Fruit fly (Drosophila melanogaster) whole organism, prepupa: Measurements from ENCODE around the gene CG32987.

Source experiments
- Blimp-1 ChIP-seq: fragments of 200-800 bp; sonication (Bioruptor generic); optimal IDR thresholded peaks from 3 replicates; lab custom pipeline; 2017; ENCODE audit warnings: missing biosample characterization, missing genetic modification characterization, mild to moderate bottlenecking, moderate library complexity, missing genetic modification reagents
- CG10669 ChIP-seq: fragments of 200-800 bp; sonication (Bioruptor generic); optimal IDR thresholded peaks from 3 replicates; lab custom pipeline; 2018; ENCODE audit warnings: missing biosample characterization, mild to moderate bottlenecking, missing genetic modification characterization, moderate library complexity
- CG11294 ChIP-seq: fragments of 200-800 bp; sonication (Bioruptor generic); IDR thresholded peaks from 2 replicates; pipeline ENCODE4 v1.3.6; 2022; ENCODE audit warnings: missing biosample characterization, missing genetic modification characterization
- CG11762 ChIP-seq: fragments of 200-800 bp; sonication (Bioruptor generic); optimal IDR thresholded peaks from 3 replicates; lab custom pipeline; 2016; ENCODE audit warnings: missing biosample characterization, missing genetic modification characterization; ENCODE audit not compliant: insufficient read depth
- CG15336 ChIP-seq: fragments of 200-800 bp; sonication (Bioruptor generic); IDR thresholded peaks from 2 replicates; pipeline ENCODE4 v1.3.6; 2022; ENCODE audit warnings: missing biosample characterization, missing genetic modification characterization
- CG16779 ChIP-seq: fragments of 200-800 bp; sonication (Bioruptor generic); optimal IDR thresholded peaks from 3 replicates; lab custom pipeline; 2017; ENCODE audit warnings: missing biosample characterization, mild to moderate bottlenecking, missing genetic modification characterization
- CG3032 ChIP-seq: fragments of 200-800 bp; optimal IDR thresholded peaks from 2 replicates; lab custom pipeline; 2019; ENCODE audit warnings: missing biosample characterization, mild to moderate bottlenecking, missing genetic modification characterization, moderate library complexity
- CG34406 ChIP-seq: fragments of 200-800 bp; sonication (Bioruptor generic); optimal IDR thresholded peaks from 3 replicates; lab custom pipeline; 2016; ENCODE audit warnings: missing biosample characterization, missing genetic modification characterization
- CG3919 ChIP-seq: fragments of 200-800 bp; sonication (Bioruptor generic); optimal IDR thresholded peaks from 3 replicates; lab custom pipeline; 2016; ENCODE audit warnings: missing biosample characterization, missing genetic modification characterization
- CG4318 ChIP-seq: fragments of 200-800 bp; sonication (Bioruptor generic); optimal IDR thresholded peaks from 3 replicates; lab custom pipeline; 2017; ENCODE audit warnings: missing biosample characterization, mild to moderate bottlenecking, missing genetic modification characterization
- CG6808 ChIP-seq: fragments of 200-800 bp; sonication (Bioruptor generic); optimal IDR thresholded peaks from 3 replicates; lab custom pipeline; 2017; ENCODE audit warnings: missing biosample characterization, missing genetic modification characterization, mild to moderate bottlenecking, moderate library complexity, missing genetic modification reagents
- CG8119 ChIP-seq: fragments of 200-800 bp; sonication (Bioruptor generic); IDR thresholded peaks from 3 replicates; pipeline ENCODE4 v1.3.6; 2022; ENCODE audit warnings: missing biosample characterization, missing genetic modification characterization
- CG8632 ChIP-seq: fragments of 200-800 bp; sonication (Bioruptor generic); optimal IDR thresholded peaks from 3 replicates; lab custom pipeline; 2016; ENCODE audit warnings: missing biosample characterization, missing genetic modification characterization
- CG9139 ChIP-seq: fragments of 200-800 bp; sonication (Bioruptor generic); optimal IDR thresholded peaks from 3 replicates; lab custom pipeline; 2017; ENCODE audit warnings: missing biosample characterization, mild to moderate bottlenecking, missing genetic modification characterization
- Eip75B ChIP-seq: fragments of 200-800 bp; sonication (Bioruptor generic); optimal IDR thresholded peaks from 3 replicates; lab custom pipeline; 2016; ENCODE audit warnings: missing biosample characterization, missing genetic modification characterization
- Eip78C ChIP-seq: fragments of 200-800 bp; sonication (Bioruptor generic); peaks from one replicate; lab custom pipeline; 2016; ENCODE audit warnings: missing biosample characterization, missing genetic modification characterization
- Eip93F ChIP-seq: fragments of 200-800 bp; sonication (Bioruptor generic); optimal IDR thresholded peaks from 2 replicates; lab custom pipeline; 2016; ENCODE audit warnings: missing biosample characterization, mild to moderate bottlenecking, missing genetic modification characterization
- Ets21C ChIP-seq: fragments of 200-800 bp; sonication (Bioruptor generic); optimal IDR thresholded peaks from 3 replicates; lab custom pipeline; 2016; ENCODE audit warnings: missing biosample characterization, missing genetic modification characterization
- Gug ChIP-seq: fragments of 200-800 bp; sonication (Bioruptor generic); IDR thresholded peaks from 2 replicates; pipeline ENCODE4 v1.3.6; 2022; ENCODE audit warnings: missing biosample characterization, missing genetic modification characterization
- Hr38 ChIP-seq: sonication (Bioruptor generic); optimal IDR thresholded peaks from 2 replicates; lab custom pipeline; 2016; ENCODE audit warnings: missing biosample characterization, missing genetic modification characterization
- Hr39 ChIP-seq: fragments of 200-800 bp; sonication (Bioruptor generic); optimal IDR thresholded peaks from 2 replicates; lab custom pipeline; 2016; ENCODE audit warnings: missing biosample characterization, missing genetic modification characterization
- Lpt ChIP-seq: fragments of 200-800 bp; sonication (Bioruptor generic); optimal IDR thresholded peaks from 3 replicates; lab custom pipeline; 2016; ENCODE audit warnings: missing biosample characterization, missing genetic modification characterization
- OdsH ChIP-seq: fragments of 200-800 bp; sonication (Bioruptor generic); optimal IDR thresholded peaks from 3 replicates; lab custom pipeline; 2016; ENCODE audit warnings: missing biosample characterization, missing genetic modification characterization
- Sox102F ChIP-seq: fragments of 200-800 bp; sonication (Bioruptor generic); optimal IDR thresholded peaks from 2 replicates; lab custom pipeline; 2016; ENCODE audit warnings: missing biosample characterization, mild to moderate bottlenecking, missing genetic modification characterization
- Sox14 ChIP-seq: fragments of 200-800 bp; sonication (Bioruptor generic); optimal IDR thresholded peaks from 3 replicates; lab custom pipeline; 2016; ENCODE audit warnings: missing biosample characterization, missing genetic modification characterization
- Sox15 ChIP-seq: fragments of 200-800 bp; sonication (Bioruptor generic); optimal IDR thresholded peaks from 3 replicates; lab custom pipeline; 2016; ENCODE audit warnings: missing biosample characterization, missing genetic modification characterization
- acj6 ChIP-seq: fragments of 200-800 bp; sonication (Bioruptor generic); optimal IDR thresholded peaks from 3 replicates; lab custom pipeline; 2016; ENCODE audit warnings: missing biosample characterization, missing genetic modification characterization
- cyc ChIP-seq: fragments of 200-800 bp; sonication (Bioruptor generic); optimal IDR thresholded peaks from 3 replicates; lab custom pipeline; 2016; ENCODE audit warnings: missing biosample characterization, missing genetic modification characterization
- dac ChIP-seq: fragments of 200-800 bp; sonication (Bioruptor generic); optimal IDR thresholded peaks from 2 replicates; lab custom pipeline; 2017; ENCODE audit warnings: missing biosample characterization, mild to moderate bottlenecking, missing genetic modification characterization
- esn ChIP-seq: fragments of 200-800 bp; sonication (Bioruptor generic); optimal IDR thresholded peaks from 2 replicates; lab custom pipeline; 2016; ENCODE audit warnings: missing biosample characterization, mild to moderate bottlenecking, missing genetic modification characterization, moderate library complexity
- fd59A ChIP-seq: fragments of 200-800 bp; sonication (Bioruptor generic); optimal IDR thresholded peaks from 2 replicates; lab custom pipeline; 2017; ENCODE audit warnings: missing biosample characterization, mild to moderate bottlenecking, missing genetic modification characterization, missing genetic modification reagents
- fd85E ChIP-seq: fragments of 200-800 bp; sonication (Bioruptor generic); optimal IDR thresholded peaks from 3 replicates; lab custom pipeline; 2016; ENCODE audit warnings: missing biosample characterization, missing genetic modification characterization
- lz ChIP-seq: fragments of 200-800 bp; sonication (Bioruptor generic); optimal IDR thresholded peaks from 3 replicates; lab custom pipeline; 2016; ENCODE audit warnings: missing biosample characterization, missing genetic modification characterization
- salr ChIP-seq, 2 experiments: fragments of 200-800 bp; sonication (Bioruptor generic); optimal IDR thresholded peaks; 3 replicates each; lab custom pipeline; 2016 to 2018; ENCODE audit warnings: missing biosample characterization in 2 of 2, missing genetic modification characterization in 2 of 2, mild to moderate bottlenecking in 1 of 2
- spab ChIP-seq: fragments of 200-800 bp; sonication (Bioruptor generic); optimal IDR thresholded peaks from 2 replicates; lab custom pipeline; 2017; ENCODE audit warnings: missing biosample characterization, mild to moderate bottlenecking, missing genetic modification characterization, missing genetic modification reagents
- svp ChIP-seq: fragments of 200-800 bp; sonication (Bioruptor generic); peaks from one replicate; lab custom pipeline; 2016; ENCODE audit warnings: missing biosample characterization, missing genetic modification characterization
- vri ChIP-seq: fragments of 200-800 bp; sonication (Bioruptor generic); optimal IDR thresholded peaks from 3 replicates; lab custom pipeline; 2016; ENCODE audit warnings: missing biosample characterization, mild to moderate bottlenecking, missing genetic modification characterization

CG32987 gene

DNA sequence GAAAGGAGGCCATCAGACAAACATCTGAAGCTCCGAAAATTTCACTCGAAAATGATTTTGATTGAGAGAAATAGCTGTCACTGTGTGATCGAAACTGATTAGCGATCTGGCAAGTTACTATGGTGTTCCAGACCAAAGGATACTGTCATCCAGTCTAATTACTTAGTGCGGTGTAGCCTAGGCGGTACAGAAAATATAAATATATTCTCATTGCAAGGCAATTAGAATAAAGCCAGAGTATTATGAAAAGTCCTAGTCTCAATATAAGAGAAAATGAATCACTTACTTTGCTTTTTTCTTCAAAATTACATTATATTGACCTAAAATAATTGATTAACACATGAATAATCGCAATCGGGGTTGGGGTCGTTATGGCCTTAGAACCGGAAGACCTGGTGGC, 953 bp downstream of the CG32987 start, which contains the start of gene CG32988:
Gene CG32988 (plus strand): TSS at position 301 of the 400 bp plus-strand sequence.
- TF ChIP-seq OdsH (GFP tag; lab: Kevin White, UChicago), result no peak
- no peak for TF ChIP-seq CG8632 (GFP tag; lab: Kevin White, UChicago)

- TF ChIP-seq CG3032 (tag; lab: Kevin White, UChicago) (no peak), Ets21C (GFP tag; lab: Kevin White, UChicago) (no peak), Eip75B (GFP tag; lab: Kevin White, UChicago) (no peak), lz (GFP tag; lab: Kevin White, UChicago) (no peak), spab (GFP tag; lab: Kevin White, UChicago) (no peak), svp (no peak), Eip78C (GFP tag; lab: Kevin White, UChicago) (no peak), fd85E (GFP tag; lab: Kevin White, UChicago) (no peak), OdsH (GFP tag; lab: Kevin White, UChicago) (no peak), Sox102F (no peak), CG8119 (GFP tag; lab: Robert Waterston, UW) (no peak), vri (GFP tag; lab: Kevin White, UChicago) (no peak), CG11762 (GFP tag; lab: Kevin White, UChicago) (no peak)
- TF ChIP-seq, all 60 proteins: peak for 0
Measured at dm6 chr2L:8865550-8865949, 1.9 kb downstream of the CG32987 start, which contains the start of gene CG32983. Gene CG32983, plus strand, starts transcription at chr2L:8865850.

dm6 chr2L:8866467-8866866, 2.9 kb downstream of the CG32987 start, which contains the start of gene CG9483:
Gene CG9483, plus strand, starts transcription at chr2L:8866767.
- TF ChIP-seq CG15336 (GFP tag; lab: Robert Waterston, UW), result no peak

dm6 chr2L:8871677-8872076, 8.1 kb downstream of the CG32987 start:
- TF ChIP-seq Eip78C (GFP tag; lab: Kevin White, UChicago), result no peak
- no peak for TF ChIP-seq Hr39
- no peak for TF ChIP-seq Gug (GFP tag; lab: Robert Waterston, UW)
- no peak for TF ChIP-seq CG4318 (GFP tag; lab: Kevin White, UChicago)
- TF ChIP-seq Hr38 (GFP tag; lab: Kevin White, UChicago), result no peak
- TF ChIP-seq cyc, result no peak
- no peak for TF ChIP-seq CG16779 (tag; lab: Kevin White, UChicago)
- no peak for TF ChIP-seq dac (GFP tag; lab: Kevin White, UChicago)
- TF ChIP-seq Lpt (GFP tag; lab: Kevin White, UChicago), result no peak
- no peak for TF ChIP-seq salr (GFP tag; optimal IDR thresholded peaks at IDR 0.05; lab: Kevin White, UChicago)
- no peak for TF ChIP-seq CG34406 (GFP tag; lab: Kevin White, UChicago)
- no peak for TF ChIP-seq Eip93F (GFP tag; lab: Kevin White, UChicago)
- TF ChIP-seq esn (GFP tag; lab: Kevin White, UChicago), result no peak
- TF ChIP-seq CG9139 (GFP tag; lab: Kevin White, UChicago), result no peak
- TF ChIP-seq CG8632 (GFP tag; lab: Kevin White, UChicago), result no peak

DNA sequence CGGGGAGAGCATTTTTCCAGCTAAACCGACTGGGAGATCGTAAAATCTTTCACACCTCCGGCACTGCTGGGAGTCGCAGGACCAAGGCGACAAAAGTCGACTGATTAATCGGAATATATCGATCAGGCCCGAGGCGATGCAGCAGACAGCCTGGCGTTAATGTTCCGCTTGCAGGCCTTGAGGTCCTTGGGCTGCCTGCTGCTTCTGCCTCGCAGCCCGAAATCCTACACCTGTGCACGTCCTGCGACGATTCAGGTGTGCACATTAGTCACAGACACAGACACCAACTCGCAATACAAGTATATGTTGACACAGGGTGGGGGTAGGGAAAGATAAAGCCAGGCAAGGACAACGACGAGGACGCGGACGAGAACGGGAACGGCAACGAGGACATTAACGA, 12.2 kb downstream of the CG32987 start:
- TF ChIP-seq CG16779 (tag; lab: Kevin White, UChicago) (no peak), fd59A (GFP tag; lab: Kevin White, UChicago) (no peak), Eip78C (GFP tag; lab: Kevin White, UChicago) (no peak), OdsH (GFP tag; lab: Kevin White, UChicago) (no peak), Sox14 (GFP tag; lab: Kevin White, UChicago) (no peak), svp (no peak)

DNA sequence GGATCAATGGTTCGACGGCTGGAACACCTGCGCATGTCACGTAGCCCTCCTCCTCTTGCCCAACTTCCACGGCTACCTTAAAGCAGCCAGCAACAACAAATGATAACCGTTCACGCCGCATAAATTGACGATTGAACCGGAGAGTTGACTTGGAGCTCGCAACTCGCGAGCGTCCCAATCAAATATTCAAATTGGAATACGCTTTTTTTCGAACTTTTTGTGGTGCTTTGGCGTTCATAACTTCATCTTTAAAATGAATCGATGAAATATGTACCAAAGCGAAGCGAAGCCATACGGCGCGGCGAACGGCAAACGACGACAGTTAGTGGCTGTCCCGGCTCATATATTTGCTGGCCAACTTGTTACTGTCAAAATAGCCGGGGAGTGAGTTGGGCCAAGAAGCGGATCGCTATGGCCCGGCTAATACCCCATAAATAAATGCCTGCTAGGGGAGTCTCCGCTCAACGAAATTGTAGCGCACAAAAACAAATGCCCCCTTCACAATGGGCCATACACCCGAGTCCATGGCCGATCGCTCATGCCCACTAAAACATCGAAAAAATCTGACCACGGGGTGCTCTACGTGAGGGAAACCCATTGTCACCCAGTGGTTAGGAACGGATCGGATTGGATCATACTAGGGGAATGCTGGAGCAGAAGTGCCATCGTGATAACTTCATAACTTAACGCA, 15.8 kb downstream of the CG32987 start:
- no peak for TF ChIP-seq vri (GFP tag; lab: Kevin White, UChicago)
- no peak for TF ChIP-seq acj6 (GFP tag; lab: Kevin White, UChicago)
- TF ChIP-seq CG3919, result no peak
- no peak for TF ChIP-seq Ets21C (GFP tag; lab: Kevin White, UChicago)
- TF ChIP-seq CG11294 (GFP tag; lab: Robert Waterston, UW), result no peak
- no peak for TF ChIP-seq svp
- TF ChIP-seq CG10669 (GFP tag; lab: Kevin White, UChicago), result no peak
- TF ChIP-seq Sox15, result no peak
- TF ChIP-seq Lpt (GFP tag; lab: Kevin White, UChicago), result no peak
- no peak for TF ChIP-seq CG8119 (GFP tag; lab: Robert Waterston, UW)
- TF ChIP-seq CG34406 (GFP tag; lab: Kevin White, UChicago), result no peak
- TF ChIP-seq Blimp-1 (GFP tag; lab: Kevin White, UChicago), result no peak
- TF ChIP-seq CG6808 (GFP tag; lab: Kevin White, UChicago), result no peak
